Worm (Caenorhabditis elegans): ENCODE measurements around the gene inx-6.

The inx-6 gene

DNA sequence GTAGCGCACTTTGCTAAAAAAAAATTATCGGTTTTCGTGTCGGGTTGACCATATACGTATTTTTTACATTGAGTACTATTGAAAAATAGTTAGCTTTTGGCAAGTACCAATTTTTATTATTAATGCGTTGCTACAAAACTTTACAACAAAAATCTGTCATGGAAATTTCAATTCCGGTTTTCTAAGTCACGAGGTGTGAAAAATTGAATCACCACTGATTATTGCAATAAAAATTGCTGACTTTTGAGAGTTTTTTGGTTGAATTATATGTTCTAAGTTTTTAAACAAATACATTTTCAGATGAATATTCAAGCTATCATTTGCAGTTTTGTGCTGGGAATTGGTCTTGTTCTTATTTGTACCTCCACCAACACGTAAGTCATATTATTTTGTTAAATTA is 44.5 kb downstream of the inx-6 start, which contains the start of gene F07C6.2:
TSS of gene F07C6.2 (plus strand) at position 301 of the 400 bp plus-strand sequence.
- no peak for TF ChIP-seq ets-4 (tag; optimal IDR thresholded peaks at IDR 0.05)
- no peak for TF ChIP-seq ceh-14 (tag; optimal IDR thresholded peaks at IDR 0.05)
- no peak for TF ChIP-seq pat-9 (tag; optimal IDR thresholded peaks at IDR 0.05)
- TF ChIP-seq F13H6.1 (tag; optimal IDR thresholded peaks at IDR 0.05): no peak
- TF ChIP-seq ceh-45 (GFP tag; IDR thresholded peaks at IDR 0.05): no peak
- TF ChIP-seq sox-4 (tag; optimal IDR thresholded peaks at IDR 0.05): no peak
- no peak for TF ChIP-seq hlh-13 (GFP tag; optimal IDR thresholded peaks at IDR 0.05)
- TF ChIP-seq Y22D7AL.16 (tag; optimal IDR thresholded peaks at IDR 0.05): no peak
- no peak for TF ChIP-seq K02D7.2 (tag; optimal IDR thresholded peaks at IDR 0.05)
- TF ChIP-seq nfya-1 (tag; optimal IDR thresholded peaks at IDR 0.05): no peak
- TF ChIP-seq ztf-16 (tag; optimal IDR thresholded peaks at IDR 0.05): no peak
- no peak for TF ChIP-seq tbx-7 (tag; optimal IDR thresholded peaks at IDR 0.05)
- no peak for TF ChIP-seq mec-3 (tag; optimal IDR thresholded peaks at IDR 0.05; ENCODE audit: borderline replicate concordance)
- TF ChIP-seq ceh-34 (tag; optimal IDR thresholded peaks at IDR 0.05): no peak
- no peak for TF ChIP-seq nhr-232 (tag; optimal IDR thresholded peaks at IDR 0.05)

- no peak for TF ChIP-seq dmd-4 (tag; optimal IDR thresholded peaks at IDR 0.05; ENCODE audit: borderline replicate concordance)
- TF ChIP-seq nfya-1 (tag; optimal IDR thresholded peaks at IDR 0.05): no peak
- no peak for TF ChIP-seq eyg-1 (tag; optimal IDR thresholded peaks at IDR 0.05)
- TF ChIP-seq madf-2 (tag; optimal IDR thresholded peaks at IDR 0.05): no peak
- no peak for TF ChIP-seq unc-42 (tag; optimal IDR thresholded peaks at IDR 0.05)
- TF ChIP-seq ceh-18 (tag; optimal IDR thresholded peaks at IDR 0.05): no peak
- TF ChIP-seq ceh-30 (tag; optimal IDR thresholded peaks at IDR 0.05): no peak
- no peak for TF ChIP-seq ama-1 (optimal IDR thresholded peaks at IDR 0.05)
- no peak for TF ChIP-seq fax-1 (tag; optimal IDR thresholded peaks at IDR 0.05)
Observed at ce11 chrIV:12792494-12792893, 46.1 kb downstream of the inx-6 start, which contains the start of gene F07C6.6. F07C6.6 (plus strand) TSS chrIV:12792794.

- TF ChIP-seq pax-1 (tag; optimal IDR thresholded peaks at IDR 0.05): no peak
- no peak for TF ChIP-seq tbx-2 (tag; optimal IDR thresholded peaks at IDR 0.05)
- TF ChIP-seq pag-3 (tag; optimal IDR thresholded peaks at IDR 0.05; ENCODE audit: borderline replicate concordance): no peak
- TF ChIP-seq pha-2 (tag; optimal IDR thresholded peaks at IDR 0.05): no peak
- no peak for TF ChIP-seq nhr-11 (tag; optimal IDR thresholded peaks at IDR 0.05)
- TF ChIP-seq ceh-30 (tag; optimal IDR thresholded peaks at IDR 0.05): no peak
- no peak for TF ChIP-seq ceh-18 (tag; optimal IDR thresholded peaks at IDR 0.05)
- no peak for TF ChIP-seq F13H6.1 (tag; optimal IDR thresholded peaks at IDR 0.05)
- TF ChIP-seq dmd-4 (tag; optimal IDR thresholded peaks at IDR 0.05; ENCODE audit: borderline replicate concordance): no peak
- no peak for TF ChIP-seq ets-4 (tag; optimal IDR thresholded peaks at IDR 0.05)
Observed at ce11 chrIV:12793621-12794020, 47.2 kb downstream of the inx-6 start, which contains the start of gene pin-2. pin-2 (plus strand) TSS chrIV:12793847.

ce11 chrIV:12795371-12795936 is 49.1 kb downstream of the inx-6 start:
- TF ChIP-seq pag-3 (tag; optimal IDR thresholded peaks at IDR 0.05; ENCODE audit: borderline replicate concordance) (no peak), dve-1 (tag; optimal IDR thresholded peaks at IDR 0.05) (no peak), hlh-6 (tag; optimal IDR thresholded peaks at IDR 0.05) (no peak), ceh-45 (GFP tag; IDR thresholded peaks at IDR 0.05) (no peak)

- TF ChIP-seq K02D7.2 (tag; optimal IDR thresholded peaks at IDR 0.05) (no peak), npax-4 (tag; optimal IDR thresholded peaks at IDR 0.05) (no peak)
Observed at ce11 chrIV:12796811-12797210, 50.4 kb downstream of the inx-6 start.
